Fruit fly (Drosophila melanogaster) whole organism, embryonic: ENCODE measurements around the gene CG5056.
A peak's percentile ranks its signal among the peaks of the same experiment; 100 is the strongest.

Experiments
- Atf-2 ChIP-seq: fragments of 200-800 bp; sonication (Bioruptor generic); optimal IDR thresholded peaks from 2 replicates; lab custom pipeline; 2016; ENCODE audit warnings: missing biosample characterization, missing genetic modification characterization
- CG10274 ChIP-seq: fragments of 200-800 bp; sonication (Bioruptor generic); optimal IDR thresholded peaks from 3 replicates; lab custom pipeline; 2017; ENCODE audit warnings: missing biosample characterization, mild to moderate bottlenecking, missing genetic modification characterization
- CG11085 ChIP-seq: fragments of 200-800 bp; sonication (Bioruptor generic); IDR thresholded peaks from 2 replicates; pipeline ENCODE4 v1.3.6; 2022; ENCODE audit warnings: missing biosample characterization, missing genetic modification characterization
- CG11723 ChIP-seq: fragments of 200-800 bp; sonication (Bioruptor generic); optimal IDR thresholded peaks from 2 replicates; lab custom pipeline; 2017; ENCODE audit warnings: missing biosample characterization, mild to moderate bottlenecking, missing genetic modification characterization
- CG12219 ChIP-seq: fragments of 200-800 bp; sonication (Bioruptor generic); optimal IDR thresholded peaks from 3 replicates; lab custom pipeline; 2018; ENCODE audit warnings: missing biosample characterization, mild to moderate bottlenecking, missing genetic modification characterization
- CG14441 ChIP-seq: fragments of 200-800 bp; sonication (Bioruptor generic); IDR thresholded peaks from 2 replicates; pipeline ENCODE4 v1.3.6; 2022; ENCODE audit warnings: missing biosample characterization, missing genetic modification characterization
- CG15269 ChIP-seq: fragments of 200-800 bp; sonication (Bioruptor generic); optimal IDR thresholded peaks from 2 replicates; lab custom pipeline; 2018; ENCODE audit warnings: missing biosample characterization, mild to moderate bottlenecking, missing genetic modification characterization, moderate library complexity
- CG2199 ChIP-seq: fragments of 200-800 bp; sonication (Bioruptor generic); IDR thresholded peaks from 3 replicates; pipeline ENCODE4 v1.3.6; 2022; ENCODE audit warnings: missing biosample characterization, missing genetic modification characterization
- CG2889 ChIP-seq: fragments of 200-800 bp; sonication (Bioruptor generic); IDR thresholded peaks from 3 replicates; pipeline ENCODE4 v1.3.6; 2022; ENCODE audit warnings: missing biosample characterization, missing genetic modification characterization
- CG31365 ChIP-seq: fragments of 200-800 bp; sonication (Bioruptor generic); optimal IDR thresholded peaks from 2 replicates; lab custom pipeline; 2018; ENCODE audit warnings: missing biosample characterization, mild to moderate bottlenecking, missing genetic modification characterization
- CG3995 ChIP-seq: fragments of 200-800 bp; sonication (Bioruptor generic); optimal IDR thresholded peaks from 3 replicates; lab custom pipeline; 2016; ENCODE audit warnings: missing biosample characterization, missing genetic modification characterization
- CG42726 ChIP-seq: fragments of 200-800 bp; sonication (Bioruptor generic); IDR thresholded peaks from 2 replicates; pipeline ENCODE4 v1.3.6; 2022; ENCODE audit warnings: missing biosample characterization, missing genetic modification characterization; ENCODE audit not compliant: partially characterized antibody
- CG4282 ChIP-seq: fragments of 200-800 bp; sonication (Bioruptor generic); optimal IDR thresholded peaks from 2 replicates; lab custom pipeline; 2016; ENCODE audit warnings: missing biosample characterization, missing genetic modification characterization
- CG6854 ChIP-seq: fragments of 200-800 bp; sonication (Bioruptor generic); optimal IDR thresholded peaks from 3 replicates; lab custom pipeline; 2017; ENCODE audit warnings: missing biosample characterization, mild to moderate bottlenecking, missing genetic modification characterization
- CG7357 ChIP-seq: fragments of 200-800 bp; sonication (Bioruptor generic); IDR thresholded peaks from 3 replicates; pipeline ENCODE4 v1.3.6; 2022; ENCODE audit warnings: missing biosample characterization, missing genetic modification characterization
- CG7987 ChIP-seq: fragments of 200-800 bp; sonication (Bioruptor generic); optimal IDR thresholded peaks from 2 replicates; lab custom pipeline; 2018; ENCODE audit warnings: missing biosample characterization, mild to moderate bottlenecking, missing genetic modification characterization, moderate library complexity
- CG8281 ChIP-seq: fragments of 200-800 bp; sonication (Bioruptor generic); optimal IDR thresholded peaks from 2 replicates; lab custom pipeline; 2018; ENCODE audit warnings: missing biosample characterization, mild to moderate bottlenecking, missing genetic modification characterization, moderate library complexity
- CG8290 ChIP-seq, 3 experiments: fragments of 200-800 bp; sonication (Bioruptor generic); optimal IDR thresholded peaks; 2 replicates each; lab custom pipeline; 2016 to 2019; ENCODE audit warnings: missing biosample characterization in 3 of 3, missing genetic modification characterization in 3 of 3, mild to moderate bottlenecking in 2 of 3, moderate library complexity in 1 of 3
- CG8944 ChIP-seq: fragments of 200-800 bp; sonication (Bioruptor generic); optimal IDR thresholded peaks from 3 replicates; lab custom pipeline; 2016; ENCODE audit warnings: missing biosample characterization, missing genetic modification characterization
- CG9932 ChIP-seq: fragments of 200-800 bp; sonication (Bioruptor generic); IDR thresholded peaks from 2 replicates; pipeline ENCODE4 v1.3.6; 2022; ENCODE audit warnings: missing biosample characterization, missing genetic modification characterization
- ERR ChIP-seq: fragments of 200-800 bp; sonication (Bioruptor generic); optimal IDR thresholded peaks from 2 replicates; lab custom pipeline; 2016; ENCODE audit warnings: missing biosample characterization, missing genetic modification characterization
- MTF-1 ChIP-seq: fragments of 200-800 bp; sonication (Bioruptor generic); optimal IDR thresholded peaks from 2 replicates; lab custom pipeline; 2018; ENCODE audit warnings: missing biosample characterization, mild to moderate bottlenecking, missing genetic modification characterization, borderline replicate concordance
- Med ChIP-seq: fragments of 200-800 bp; sonication (Bioruptor generic); peaks from one replicate; lab custom pipeline; 2016; ENCODE audit warnings: missing biosample characterization, missing genetic modification characterization, mild to moderate bottlenecking, inconsistent platforms, moderate library complexity
- PHDP ChIP-seq: fragments of 200-800 bp; sonication (Bioruptor generic); optimal IDR thresholded peaks from 3 replicates; lab custom pipeline; 2018; ENCODE audit warnings: missing biosample characterization, mild to moderate bottlenecking, missing genetic modification characterization, moderate library complexity
- Ravus ChIP-seq: fragments of 200-800 bp; sonication (Bioruptor generic); IDR thresholded peaks from 2 replicates; pipeline ENCODE4 v1.3.6; 2022; ENCODE audit warnings: missing biosample characterization, missing genetic modification characterization
- Six4 ChIP-seq: fragments of 200-800 bp; sonication (Bioruptor generic); optimal IDR thresholded peaks from 2 replicates; lab custom pipeline; 2016; ENCODE audit warnings: missing biosample characterization, missing genetic modification characterization
- ac ChIP-seq: fragments of 200-800 bp; sonication (Bioruptor generic); optimal IDR thresholded peaks from 3 replicates; lab custom pipeline; 2017; ENCODE audit warnings: missing biosample characterization, mild to moderate bottlenecking, missing genetic modification characterization
- chm ChIP-seq: fragments of 200-800 bp; sonication (Bioruptor generic); IDR thresholded peaks from 2 replicates; pipeline ENCODE4 v1.3.6; 2022; ENCODE audit warnings: missing biosample characterization, missing genetic modification characterization
- crc ChIP-seq: fragments of 200-800 bp; sonication (Bioruptor generic); optimal IDR thresholded peaks from 2 replicates; lab custom pipeline; 2016; ENCODE audit warnings: missing biosample characterization, missing genetic modification characterization
- dimm ChIP-seq: fragments of 200-800 bp; sonication (Bioruptor generic); IDR thresholded peaks from 2 replicates; pipeline ENCODE4 v1.3.6; 2022; ENCODE audit warnings: missing biosample characterization, missing genetic modification characterization
- dysf ChIP-seq: fragments of 200-800 bp; sonication (Bioruptor generic); IDR thresholded peaks from 3 replicates; pipeline ENCODE4 v1.3.6; 2022; ENCODE audit warnings: missing biosample characterization, missing genetic modification characterization
- ftz-f1 ChIP-seq: fragments of 200-800 bp; sonication (Bioruptor generic); optimal IDR thresholded peaks from 2 replicates; lab custom pipeline; 2016; ENCODE audit warnings: missing biosample characterization, missing genetic modification characterization
- gro ChIP-seq: fragments of 200-800 bp; sonication (Bioruptor generic); optimal IDR thresholded peaks from 2 replicates; lab custom pipeline; 2016; ENCODE audit warnings: missing biosample characterization, missing genetic modification characterization
- gt ChIP-seq: fragments of 200-800 bp; sonication (Bioruptor generic); IDR thresholded peaks from 2 replicates; pipeline ENCODE4 v1.3.6; 2022; ENCODE audit warnings: missing biosample characterization, missing genetic modification characterization
- hth ChIP-seq: fragments of >200 bp; optimal IDR thresholded peaks from 2 replicates; lab custom pipeline; 2017; ENCODE audit warnings: inconsistent platforms
- jigr1 ChIP-seq: fragments of 200-800 bp; sonication (Bioruptor generic); IDR thresholded peaks from 3 replicates; pipeline ENCODE4 v1.3.6; 2022; ENCODE audit warnings: missing biosample characterization, missing genetic modification characterization
- kah ChIP-seq: fragments of 200-800 bp; sonication (Bioruptor generic); optimal IDR thresholded peaks from 2 replicates; lab custom pipeline; 2018; ENCODE audit warnings: missing biosample characterization, mild to moderate bottlenecking, missing genetic modification characterization
- ken ChIP-seq: fragments of 200-800 bp; sonication (Bioruptor generic); IDR thresholded peaks from 3 replicates; pipeline ENCODE4 v1.3.6; 2022; ENCODE audit warnings: missing biosample characterization, missing genetic modification characterization
- lola ChIP-seq, 3 experiments: fragments of >200 bp in 2 of 3; fragments of 200-800 bp in 1 of 3; sonication (Bioruptor generic) in 1 of 3; optimal IDR thresholded peaks; 2 replicates each; lab custom pipeline; 2017 to 2019; ENCODE audit warnings: missing biosample characterization in 3 of 3, missing genetic modification characterization in 3 of 3, mild to moderate bottlenecking in 1 of 3, moderate library complexity in 1 of 3
- mld ChIP-seq: fragments of 200-800 bp; sonication (Bioruptor generic); IDR thresholded peaks from 3 replicates; pipeline ENCODE4 v1.3.6; 2022; ENCODE audit warnings: missing biosample characterization, missing genetic modification characterization; ENCODE audit not compliant: partially characterized antibody
- p53 ChIP-seq: fragments of 200-800 bp; sonication (Bioruptor generic); optimal IDR thresholded peaks from 2 replicates; lab custom pipeline; 2016; ENCODE audit warnings: missing biosample characterization, missing genetic modification characterization
- prd ChIP-seq, 3 experiments: fragments of >200 bp in 2 of 3; fragments of 200-800 bp in 1 of 3; sonication (Bioruptor generic) in 1 of 3; optimal IDR thresholded peaks in 2 of 3; IDR thresholded peaks in 1 of 3; 2 replicates in 2 of 3; 3 replicates in 1 of 3; pipeline versions ENCODE4 v1.3.6 to Lab custom; 2017 to 2022; ENCODE audit warnings: missing biosample characterization in 1 of 3, missing genetic modification characterization in 1 of 3
- repo ChIP-seq: fragments of 200-800 bp; sonication (Bioruptor generic); optimal IDR thresholded peaks from 2 replicates; lab custom pipeline; 2016; ENCODE audit warnings: missing biosample characterization, missing genetic modification characterization
- slbo ChIP-seq: fragments of 200-800 bp; sonication (Bioruptor generic); IDR thresholded peaks from 2 replicates; pipeline ENCODE4 v1.3.6; 2022; ENCODE audit warnings: missing biosample characterization, missing genetic modification characterization
- slou ChIP-seq: fragments of 200-800 bp; sonication (Bioruptor generic); optimal IDR thresholded peaks from 3 replicates; lab custom pipeline; 2016; ENCODE audit warnings: missing biosample characterization, missing genetic modification characterization
- sug ChIP-seq: fragments of 200-800 bp; optimal IDR thresholded peaks from 2 replicates; lab custom pipeline; 2019; ENCODE audit warnings: missing biosample characterization, mild to moderate bottlenecking, missing genetic modification characterization, moderate library complexity
- twi ChIP-seq: fragments of 200-800 bp; optimal IDR thresholded peaks from 2 replicates; lab custom pipeline; 2019; ENCODE audit warnings: missing biosample characterization, mild to moderate bottlenecking, missing genetic modification characterization, moderate library complexity
- vfl ChIP-seq: fragments of 200-800 bp; sonication (Bioruptor generic); optimal IDR thresholded peaks from 2 replicates; lab custom pipeline; 2016; ENCODE audit warnings: missing biosample characterization, missing genetic modification characterization
- vnd ChIP-seq: fragments of 200-800 bp; sonication (Bioruptor generic); IDR thresholded peaks from 3 replicates; pipeline ENCODE4 v1.3.6; 2022; ENCODE audit warnings: missing biosample characterization, missing genetic modification characterization; ENCODE audit not compliant: partially characterized antibody
- wor ChIP-seq: fragments of 200-800 bp; sonication (Bioruptor generic); IDR thresholded peaks from 2 replicates; pipeline ENCODE4 v1.3.6; 2022; ENCODE audit warnings: missing biosample characterization, missing genetic modification characterization

CG5056 gene

DNA sequence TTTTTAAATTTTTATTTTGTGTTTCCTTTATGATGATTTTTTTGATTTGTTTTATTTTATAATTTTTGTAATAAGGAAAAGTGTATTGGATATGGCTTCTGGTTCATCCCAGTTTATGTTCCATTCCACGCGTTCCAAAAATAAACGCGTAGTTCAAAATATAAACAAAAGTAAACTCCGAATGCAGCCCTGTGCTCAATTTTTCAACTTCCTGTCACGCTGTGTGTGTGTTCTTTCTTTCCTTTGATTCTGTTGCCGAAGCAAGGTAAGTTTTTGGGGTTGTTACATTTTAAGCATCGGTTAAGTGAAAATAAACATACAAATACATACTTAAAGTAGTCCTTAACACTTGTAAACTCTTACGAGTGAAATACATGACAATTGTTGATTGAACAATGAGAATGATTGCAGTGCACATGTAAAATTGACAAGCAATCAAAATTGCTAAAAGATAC is 41.7 kb downstream of the CG5056 start, which contains the start of the genes Ip259 and RpS27A (continued):
- TF ChIP-seq sug (tag; lab: Kevin White, UChicago): peak; percentile 75
- no peak for TF ChIP-seq CG2199 (GFP tag; lab: Robert Waterston, UW)
- peak; percentile 42 for TF ChIP-seq CG31365
- TF ChIP-seq ERR: no peak
- no peak for TF ChIP-seq MTF-1
- TF ChIP-seq p53 (GFP tag; lab: Kevin White, UChicago): peak; percentile 62
- peak; percentile 34 for TF ChIP-seq vfl
- TF ChIP-seq gro (GFP tag; lab: Kevin White, UChicago): peak; percentile 61
- peak; percentile 91 for TF ChIP-seq CG7987 (GFP tag; lab: Kevin White, UChicago)
- peak; percentile 77; the same call in 1 of the 3 replicates for TF ChIP-seq dysf
- TF ChIP-seq CG11085 (GFP tag; lab: Robert Waterston, UW): peak; percentile 75
- TF ChIP-seq CG10274 (GFP tag; lab: Kevin White, UChicago): peak; percentile 27
- TF ChIP-seq CG15269 (tag; lab: Kevin White, UChicago): no peak
- peak; percentile 77 for TF ChIP-seq ken (GFP tag; lab: Robert Waterston, UW)
- TF ChIP-seq dimm: no peak
- peak in 1 of 3 experiments; percentile 36 for TF ChIP-seq lola (GFP tag; optimal IDR thresholded peaks at IDR 0.05; lab: Kevin White, UChicago)
- TF ChIP-seq Ravus (GFP tag; lab: Robert Waterston, UW): no peak
- TF ChIP-seq slbo (GFP tag; lab: Robert Waterston, UW): peak; percentile 72
- peak; percentile 30; the same call in 1 of the 2 replicates for TF ChIP-seq CG42726 (GFP tag; lab: Robert Waterston, UW)
- TF ChIP-seq CG11723: peak; percentile 98
- TF ChIP-seq ac (GFP tag; lab: Kevin White, UChicago): peak; percentile 62
- peak; percentile 38; the same call in 1 of the 3 replicates for TF ChIP-seq CG2889 (GFP tag; lab: Robert Waterston, UW)
- TF ChIP-seq CG6854 (GFP tag; lab: Kevin White, UChicago): peak; percentile 71
- peak; percentile 86; the same call in 1 of the 2 replicates for TF ChIP-seq chm (GFP tag; lab: Robert Waterston, UW)
- TF ChIP-seq CG14441 (GFP tag; lab: Robert Waterston, UW): peak; percentile 57; the same call in 1 of the 2 replicates
- TF ChIP-seq CG4282 (GFP tag; lab: Kevin White, UChicago): no peak
- peak; percentile 7 for TF ChIP-seq Six4 (GFP tag; lab: Kevin White, UChicago)
- peak; percentile 47 for TF ChIP-seq Atf-2
- TF ChIP-seq CG9932 (GFP tag; lab: Robert Waterston, UW): no peak
- no peak for TF ChIP-seq wor
- peak; percentile 59 for TF ChIP-seq kah
- no peak for TF ChIP-seq gt
- no peak for TF ChIP-seq hth (lab: Kevin White, UChicago)
- TF ChIP-seq Med (GFP tag; lab: Kevin White, UChicago): peak; percentile 97
- TF ChIP-seq crc (GFP tag; lab: Kevin White, UChicago): peak; percentile 56
- TF ChIP-seq CG3995 (GFP tag; lab: Kevin White, UChicago): peak; percentile 60
- TF ChIP-seq vnd (GFP tag; lab: Robert Waterston, UW): no peak
- peak; percentile 61; the same call in 1 of the 3 replicates for TF ChIP-seq CG7357 (GFP tag; lab: Robert Waterston, UW)
- peak; percentile 39 for TF ChIP-seq repo (GFP tag; lab: Kevin White, UChicago)
- TF ChIP-seq ftz-f1: no peak
- peak; percentile 77 for TF ChIP-seq slou
- TF ChIP-seq mld (GFP tag; lab: Robert Waterston, UW): no peak
- peak; percentile 71 for TF ChIP-seq PHDP (tag; lab: Kevin White, UChicago)
- TF ChIP-seq prd (optimal IDR thresholded peaks at IDR 0.05; lab: Kevin White, UChicago): no peak
- TF ChIP-seq prd (GFP tag; IDR thresholded peaks at IDR 0.05; lab: Robert Waterston, UW): peak; percentile 62; the same call in 2 of the 3 replicates
- TF ChIP-seq CG8290 (GFP tag; optimal IDR thresholded peaks at IDR 0.05; lab: Kevin White, UChicago): peak; percentile 74
- TF ChIP-seq CG8290 (tag; optimal IDR thresholded peaks at IDR 0.05; lab: Kevin White, UChicago): peak in 1 of 2 experiments; percentile 63
- peak; percentile 46 for TF ChIP-seq twi
- TF ChIP-seq CG8281 (tag; lab: Kevin White, UChicago): peak; percentile 47
- peak; percentile 56 for TF ChIP-seq CG12219 (GFP tag; lab: Kevin White, UChicago)
- TF ChIP-seq jigr1 (GFP tag; lab: Robert Waterston, UW): no peak
- TF ChIP-seq CG8944 (GFP tag; lab: Kevin White, UChicago): no peak
